Fruit fly (Drosophila melanogaster) whole organism, pupa: Measurements from ENCODE around the gene elg1.

Source experiments
- CG10348 ChIP-seq: fragments of 200-800 bp; sonication (Bioruptor generic); IDR thresholded peaks from 2 replicates; pipeline ENCODE4 v1.3.6; 2022; ENCODE audit warnings: missing biosample characterization, missing genetic modification characterization
- CG12605 ChIP-seq: fragments of 200-800 bp; sonication (Bioruptor generic); IDR thresholded peaks from 2 replicates; pipeline ENCODE4 v1.3.6; 2022; ENCODE audit warnings: missing biosample characterization, missing genetic modification characterization
- CG17806 ChIP-seq: fragments of 200-800 bp; sonication (Bioruptor generic); optimal IDR thresholded peaks from 2 replicates; lab custom pipeline; 2018; ENCODE audit warnings: missing biosample characterization, mild to moderate bottlenecking, missing genetic modification characterization, moderate library complexity
- EcR ChIP-seq: fragments of 200-800 bp; sonication (Bioruptor generic); optimal IDR thresholded peaks from 3 replicates; lab custom pipeline; 2019; ENCODE audit warnings: missing biosample characterization, missing genetic modification characterization, mild to moderate bottlenecking, moderate library complexity, missing genetic modification reagents
- Pif1A ChIP-seq: fragments of 200-800 bp; sonication (Bioruptor generic); optimal IDR thresholded peaks from 3 replicates; lab custom pipeline; 2016; ENCODE audit warnings: missing biosample characterization, missing genetic modification characterization
- Pif1B ChIP-seq: fragments of 200-800 bp; sonication (Bioruptor generic); optimal IDR thresholded peaks from 3 replicates; lab custom pipeline; 2016; ENCODE audit warnings: missing biosample characterization, missing genetic modification characterization
- Snoo ChIP-seq: fragments of 200-800 bp; sonication (Bioruptor generic); optimal IDR thresholded peaks from 3 replicates; lab custom pipeline; 2017; ENCODE audit warnings: missing biosample characterization, mild to moderate bottlenecking, missing genetic modification characterization, inconsistent platforms

- TF ChIP-seq CG17806 (tag; lab: Kevin White, UChicago), result no peak
- TF ChIP-seq CG10348 (GFP tag; lab: Robert Waterston, UW), result no peak
- no peak for TF ChIP-seq CG12605 (GFP tag; lab: Robert Waterston, UW)
- TF ChIP-seq Snoo, result no peak
- no peak for TF ChIP-seq Pif1A (GFP tag; lab: Kevin White, UChicago)
- TF ChIP-seq EcR (GFP tag; lab: Kevin White, UChicago), result no peak
- TF ChIP-seq Pif1B (GFP tag; lab: Kevin White, UChicago), result no peak
Observed at dm6 chr3L:16166217-16166997, 34.6 kb downstream of the elg1 start.
